Worm (Caenorhabditis elegans) whole organism, midembryonic: ENCODE measurements around the gene M162.5.

ENCODE experiments used
- T22C8.4 ChIP-seq: fragments of 200-800 bp; sonication (Bioruptor generic); IDR thresholded peaks from 2 replicates; pipeline ENCODE4 v1.3.6; 2022; ENCODE audit warnings: missing genetic modification characterization, missing compliant biosample characterization
- cog-1 ChIP-seq: sonication (generic microtip); optimal IDR thresholded peaks from 2 replicates; lab custom pipeline; 2016; ENCODE audit warnings: missing genetic modification characterization, missing compliant biosample characterization
- flt-1 ChIP-seq: fragments of 200-800 bp; sonication (Bioruptor generic); IDR thresholded peaks from 2 replicates; pipeline ENCODE4 v1.3.6; 2022; ENCODE audit warnings: missing genetic modification characterization, missing compliant biosample characterization
- klf-2 ChIP-seq: fragments of 200-800 bp; sonication (Bioruptor generic); conservative IDR thresholded peaks from 2 replicates; pipeline ENCODE4 v1.3.6; 2022; ENCODE audit warnings: missing genetic modification reagents, missing genetic modification characterization, missing compliant biosample characterization
- med-1 ChIP-seq: sonication (generic microtip); optimal IDR thresholded peaks from 2 replicates; lab custom pipeline; 2017; ENCODE audit warnings: missing genetic modification characterization, mild to moderate bottlenecking, missing compliant biosample characterization, antibody characterized with exemption, missing genetic modification reagents; ENCODE audit not compliant: insufficient read depth
- ref-1 ChIP-seq: fragments of 200-800 bp; sonication (Bioruptor generic); conservative IDR thresholded peaks from 2 replicates; pipeline ENCODE4 v1.3.6; 2022; ENCODE audit warnings: missing genetic modification reagents, missing genetic modification characterization, missing compliant biosample characterization
- tab-1 ChIP-seq: fragments of 200-800 bp; sonication (Bioruptor generic); IDR thresholded peaks from 2 replicates; pipeline ENCODE4 v1.3.6; 2022; ENCODE audit warnings: missing genetic modification characterization, missing compliant biosample characterization
- ztf-23 ChIP-seq: fragments of 200-800 bp; sonication (Bioruptor generic); IDR thresholded peaks from 2 replicates; pipeline ENCODE4 v1.3.6; 2022; ENCODE audit warnings: missing genetic modification reagents, missing genetic modification characterization, missing compliant biosample characterization
- ztf-29 ChIP-seq: fragments of 200-800 bp; sonication (Bioruptor generic); IDR thresholded peaks from 2 replicates; pipeline ENCODE4 v1.3.6; 2022; ENCODE audit warnings: missing genetic modification reagents, missing genetic modification characterization, missing compliant biosample characterization

The M162.5 gene

ce11 chrV:19778608-19779007 is 17.8 kb downstream of the M162.5 start, which contains the start of gene fbxa-194:
Gene fbxa-194 (minus strand): TSS chrV:19778708.
- TF ChIP-seq ztf-29 (GFP tag; lab: Robert Waterston, UW) = no peak
- TF ChIP-seq flt-1 (GFP tag; lab: Robert Waterston, UW) = no peak
- TF ChIP-seq cog-1 (tag; lab: Kevin White, UChicago) = no peak
- no peak for TF ChIP-seq tab-1 (GFP tag; lab: Robert Waterston, UW)
- TF ChIP-seq ztf-23 (GFP tag; lab: Robert Waterston, UW) = no peak
- TF ChIP-seq med-1 (GFP tag; lab: Kevin White, UChicago) = no peak
- no peak for TF ChIP-seq T22C8.4
- TF ChIP-seq ref-1 (GFP tag; lab: Robert Waterston, UW) = no peak
- no peak for TF ChIP-seq klf-2 (GFP tag; lab: Robert Waterston, UW)

ce11 chrV:19779220-19779619 is 18.4 kb downstream of the M162.5 start:
- TF ChIP-seq klf-2 (GFP tag; lab: Robert Waterston, UW) = no peak
- no peak for TF ChIP-seq tab-1 (GFP tag; lab: Robert Waterston, UW)
- TF ChIP-seq cog-1 (tag; lab: Kevin White, UChicago) = no peak
- no peak for TF ChIP-seq ztf-29 (GFP tag; lab: Robert Waterston, UW)
- no peak for TF ChIP-seq T22C8.4
- no peak for TF ChIP-seq flt-1 (GFP tag; lab: Robert Waterston, UW)
- TF ChIP-seq ztf-23 (GFP tag; lab: Robert Waterston, UW) = no peak
- TF ChIP-seq ref-1 (GFP tag; lab: Robert Waterston, UW) = no peak
- no peak for TF ChIP-seq med-1 (GFP tag; lab: Kevin White, UChicago)

ce11 chrV:19783829-19784228 is 23.0 kb downstream of the M162.5 start, which contains the start of gene srt-45:
Gene srt-45 (plus strand): TSS chrV:19784129.
- TF ChIP-seq med-1 (GFP tag; lab: Kevin White, UChicago) (no peak), klf-2 (GFP tag; lab: Robert Waterston, UW) (no peak), ref-1 (GFP tag; lab: Robert Waterston, UW) (no peak), cog-1 (tag; lab: Kevin White, UChicago) (no peak), ztf-23 (GFP tag; lab: Robert Waterston, UW) (no peak), tab-1 (GFP tag; lab: Robert Waterston, UW) (no peak), flt-1 (GFP tag; lab: Robert Waterston, UW) (no peak), T22C8.4 (no peak), ztf-29 (GFP tag; lab: Robert Waterston, UW) (no peak)

- no peak for TF ChIP-seq flt-1 (GFP tag; lab: Robert Waterston, UW)
- no peak for TF ChIP-seq ref-1 (GFP tag; lab: Robert Waterston, UW)
- no peak for TF ChIP-seq med-1 (GFP tag; lab: Kevin White, UChicago)
- TF ChIP-seq tab-1 (GFP tag; lab: Robert Waterston, UW) = no peak
- TF ChIP-seq cog-1 (tag; lab: Kevin White, UChicago) = no peak
- TF ChIP-seq T22C8.4 = no peak
- no peak for TF ChIP-seq ztf-23 (GFP tag; lab: Robert Waterston, UW)
- no peak for TF ChIP-seq ztf-29 (GFP tag; lab: Robert Waterston, UW)
- no peak for TF ChIP-seq klf-2 (GFP tag; lab: Robert Waterston, UW)
These were observed 27.5 kb downstream of the M162.5 start, which contains the start of gene clec-258 for ce11 chrV:19788360-19788759. Gene clec-258 (plus strand): TSS chrV:19788440.

- TF ChIP-seq tab-1 (GFP tag; lab: Robert Waterston, UW) (no peak), med-1 (GFP tag; lab: Kevin White, UChicago) (no peak), ztf-29 (GFP tag; lab: Robert Waterston, UW) (no peak), ztf-23 (GFP tag; lab: Robert Waterston, UW) (no peak), cog-1 (tag; lab: Kevin White, UChicago) (no peak), flt-1 (GFP tag; lab: Robert Waterston, UW) (no peak), T22C8.4 (no peak)
These were observed 29.4 kb downstream of the M162.5 start for ce11 chrV:19790248-19790647.

- TF ChIP-seq T22C8.4 (no peak), klf-2 (GFP tag; lab: Robert Waterston, UW) (no peak), ztf-29 (GFP tag; lab: Robert Waterston, UW) (no peak), flt-1 (GFP tag; lab: Robert Waterston, UW) (no peak), med-1 (GFP tag; lab: Kevin White, UChicago) (no peak), cog-1 (tag; lab: Kevin White, UChicago) (no peak), ztf-23 (GFP tag; lab: Robert Waterston, UW) (no peak), ref-1 (GFP tag; lab: Robert Waterston, UW) (no peak), tab-1 (GFP tag; lab: Robert Waterston, UW) (no peak)
These were observed 34.1 kb downstream of the M162.5 start, which contains the start of gene M162.7 for ce11 chrV:19794931-19795330. Gene M162.7 (minus strand): TSS chrV:19795031.

- TF ChIP-seq cog-1 (tag; lab: Kevin White, UChicago) (no peak), klf-2 (GFP tag; lab: Robert Waterston, UW) (no peak), med-1 (GFP tag; lab: Kevin White, UChicago) (no peak), ref-1 (GFP tag; lab: Robert Waterston, UW) (no peak), ztf-29 (GFP tag; lab: Robert Waterston, UW) (no peak), T22C8.4 (no peak), ztf-23 (GFP tag; lab: Robert Waterston, UW) (no peak), tab-1 (GFP tag; lab: Robert Waterston, UW) (no peak), flt-1 (GFP tag; lab: Robert Waterston, UW) (no peak)
These were observed 40.2 kb downstream of the M162.5 start, which contains the start of gene Y116F11B.2 for ce11 chrV:19801033-19801432. Gene Y116F11B.2 (minus strand): TSS chrV:19801133.

- TF ChIP-seq ztf-29 (GFP tag; lab: Robert Waterston, UW) (no peak), klf-2 (GFP tag; lab: Robert Waterston, UW) (no peak)
These were observed 41.9 kb downstream of the M162.5 start for ce11 chrV:19802797-19803196.

- TF ChIP-seq T22C8.4 (no peak), tab-1 (GFP tag; lab: Robert Waterston, UW) (no peak)
These were observed 44.7 kb downstream of the M162.5 start for ce11 chrV:19805548-19805947.
